Worm (Caenorhabditis elegans): ENCODE data around the gene Y47D3A.13.

The Y47D3A.13 gene

DNA sequence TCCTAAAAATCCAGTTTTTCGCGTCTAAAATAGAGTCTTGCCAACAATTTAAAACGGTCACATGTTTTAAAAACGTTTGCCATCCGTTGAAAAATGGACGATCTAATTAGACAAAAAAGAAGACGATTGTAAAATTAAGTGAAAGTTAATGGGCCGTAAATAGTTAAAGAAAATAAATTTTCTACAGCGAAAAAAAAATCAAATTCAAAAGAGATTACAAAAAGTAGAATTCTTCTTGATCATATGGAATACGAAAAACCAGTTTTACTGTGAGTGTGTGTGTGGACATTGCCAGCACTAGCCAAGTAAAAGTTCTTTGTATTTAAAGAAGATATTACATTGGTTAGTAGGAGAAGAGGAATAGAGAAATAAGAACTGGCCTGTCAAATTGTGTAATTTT lies 38.2 kb upstream of the Y47D3A.13 start:
- TF ChIP-seq drap-1 (GFP tag; optimal IDR thresholded peaks at IDR 0.05) (no peak), hlh-1 (tag; optimal IDR thresholded peaks at IDR 0.05) (no peak), elt-1 (tag; optimal IDR thresholded peaks at IDR 0.05; ENCODE audit: borderline replicate concordance, insufficient read depth) (no peak), ceh-39 (tag; optimal IDR thresholded peaks at IDR 0.05) (no peak), ham-2 (GFP tag; optimal IDR thresholded peaks at IDR 0.05) (no peak), snpc-4 (tag; optimal IDR thresholded peaks at IDR 0.05) (no peak), nhr-12 (tag; optimal IDR thresholded peaks at IDR 0.05) (no peak)

- TF ChIP-seq M03D4.4 (tag; optimal IDR thresholded peaks at IDR 0.05) (no peak), lin-32 (GFP tag; optimal IDR thresholded peaks at IDR 0.05) (no peak), sem-2 (GFP tag; optimal IDR thresholded peaks at IDR 0.05) (no peak), ham-2 (GFP tag; optimal IDR thresholded peaks at IDR 0.05) (no peak), nhr-2 (tag; optimal IDR thresholded peaks at IDR 0.05) (no peak), unc-39 (tag; optimal IDR thresholded peaks at IDR 0.05) (no peak), pha-4 (tag; optimal IDR thresholded peaks at IDR 0.05) (no peak), tbx-8 (GFP tag; optimal IDR thresholded peaks at IDR 0.05) (no peak), elt-1 (tag; optimal IDR thresholded peaks at IDR 0.05; ENCODE audit: borderline replicate concordance, insufficient read depth) (no peak)
Measured at ce11 chrIII:11255072-11255471, 31.2 kb upstream of the Y47D3A.13 start.

- no peak for TF ChIP-seq nhr-2 (tag; optimal IDR thresholded peaks at IDR 0.05)
- no peak for TF ChIP-seq zip-8 (tag; optimal IDR thresholded peaks at IDR 0.05)
- no peak for TF ChIP-seq mep-1 (tag; optimal IDR thresholded peaks at IDR 0.05)
- TF ChIP-seq M03D4.4 (tag; optimal IDR thresholded peaks at IDR 0.05) = no peak
- TF ChIP-seq mls-2 (tag; optimal IDR thresholded peaks at IDR 0.05) = no peak
- no peak for TF ChIP-seq hlh-1 (tag; optimal IDR thresholded peaks at IDR 0.05)
- TF ChIP-seq ham-2 (GFP tag; optimal IDR thresholded peaks at IDR 0.05) = no peak
- no peak for TF ChIP-seq ceh-43 (GFP tag; optimal IDR thresholded peaks at IDR 0.05)
- TF ChIP-seq cnd-1 (tag; optimal IDR thresholded peaks at IDR 0.05) = no peak
- no peak for TF ChIP-seq ztf-11 (tag; optimal IDR thresholded peaks at IDR 0.05)
- no peak for TF ChIP-seq drap-1 (GFP tag; optimal IDR thresholded peaks at IDR 0.05)
- TF ChIP-seq ces-1 (GFP tag; optimal IDR thresholded peaks at IDR 0.05) = no peak
- no peak for TF ChIP-seq lsy-2 (tag; optimal IDR thresholded peaks at IDR 0.05)
Measured at ce11 chrIII:11251718-11252441, 28.0 kb upstream of the Y47D3A.13 start, which contains the start of gene Y47D3A.32. Gene Y47D3A.32, plus strand, starts transcription at chrIII:11252391.

DNA sequence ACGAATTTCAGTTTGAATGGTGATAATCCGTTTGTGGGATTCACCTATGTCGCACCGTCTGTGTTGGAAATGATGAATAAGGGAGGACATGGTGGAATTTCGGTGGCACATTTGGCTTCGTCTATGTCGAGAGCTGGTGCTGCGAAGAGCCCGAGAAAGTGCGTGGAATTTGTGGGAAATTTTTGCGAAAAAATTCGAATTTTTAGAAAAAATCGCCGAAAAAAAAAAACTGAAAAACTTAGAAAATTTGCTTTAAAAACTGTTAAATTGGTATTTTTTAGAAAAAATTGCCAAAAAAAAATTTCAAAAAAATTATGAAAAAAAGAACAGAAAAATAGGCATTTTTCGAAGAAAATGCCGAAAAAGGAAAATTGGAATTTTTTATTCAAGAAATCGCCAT lies 25.0 kb upstream of the Y47D3A.13 start:
- TF ChIP-seq tbx-8 (GFP tag; optimal IDR thresholded peaks at IDR 0.05) (no peak), ceh-43 (GFP tag; optimal IDR thresholded peaks at IDR 0.05) (no peak)

ce11 chrIII:11246588-11246987 lies 22.7 kb upstream of the Y47D3A.13 start:
- TF ChIP-seq nhr-12 (tag; optimal IDR thresholded peaks at IDR 0.05) (no peak), mls-2 (tag; optimal IDR thresholded peaks at IDR 0.05) (no peak), ceh-43 (GFP tag; optimal IDR thresholded peaks at IDR 0.05) (no peak), bed-3 (GFP tag; optimal IDR thresholded peaks at IDR 0.05) (no peak), M03D4.4 (tag; optimal IDR thresholded peaks at IDR 0.05) (no peak), elt-1 (tag; optimal IDR thresholded peaks at IDR 0.05; ENCODE audit: borderline replicate concordance, insufficient read depth) (no peak), elt-3 (tag; optimal IDR thresholded peaks at IDR 0.05) (no peak), nhr-76 (tag; optimal IDR thresholded peaks at IDR 0.05) (no peak)

DNA sequence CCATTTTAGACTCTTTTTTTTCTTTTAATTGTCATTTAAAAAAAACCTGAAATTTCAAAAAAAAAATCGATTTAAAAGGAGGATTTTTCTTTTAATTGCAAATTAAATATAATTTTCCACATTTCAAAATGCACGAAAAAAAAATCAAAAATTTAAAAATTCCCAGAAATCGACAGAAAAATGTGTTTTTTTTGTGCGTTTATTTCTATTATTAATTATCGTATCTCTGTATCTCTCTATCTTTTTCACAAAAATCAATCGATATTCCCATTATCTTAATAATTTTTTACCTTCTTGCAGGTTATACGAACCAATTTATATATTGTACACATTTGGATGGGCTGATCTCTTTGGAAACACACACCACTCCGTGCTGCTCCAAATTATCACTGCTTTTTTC lies 20.9 kb upstream of the Y47D3A.13 start, which contains the start of gene rsks-1:
TSS of gene rsks-1 (plus strand) at position 301 of the 400 bp plus-strand sequence.
- no peak for TF ChIP-seq unc-62 (GFP tag; optimal IDR thresholded peaks at IDR 0.05)
- TF ChIP-seq drap-1 (GFP tag; optimal IDR thresholded peaks at IDR 0.05) = no peak
- TF ChIP-seq flh-1 (GFP tag; optimal IDR thresholded peaks at IDR 0.05) = no peak
- TF ChIP-seq lin-32 (GFP tag; optimal IDR thresholded peaks at IDR 0.05) = no peak
- TF ChIP-seq zip-8 (tag; optimal IDR thresholded peaks at IDR 0.05) = no peak
- TF ChIP-seq mab-5 (tag; optimal IDR thresholded peaks at IDR 0.05) = no peak
- no peak for TF ChIP-seq lin-13 (tag; optimal IDR thresholded peaks at IDR 0.05)
- TF ChIP-seq snpc-4 (tag; optimal IDR thresholded peaks at IDR 0.05) = no peak
- no peak for TF ChIP-seq nhr-28 (tag; optimal IDR thresholded peaks at IDR 0.05)
- TF ChIP-seq blmp-1 (tag; optimal IDR thresholded peaks at IDR 0.05) = no peak
- TF ChIP-seq cnd-1 (tag; optimal IDR thresholded peaks at IDR 0.05) = no peak
- TF ChIP-seq unc-120 (tag; optimal IDR thresholded peaks at IDR 0.05; ENCODE audit: poor library complexity, severe bottlenecking) = no peak
- TF ChIP-seq elt-1 (tag; optimal IDR thresholded peaks at IDR 0.05; ENCODE audit: borderline replicate concordance, insufficient read depth) = no peak
- TF ChIP-seq elt-3 (tag; optimal IDR thresholded peaks at IDR 0.05) = no peak
- TF ChIP-seq mep-1 (tag; optimal IDR thresholded peaks at IDR 0.05) = no peak
- TF ChIP-seq hlh-1 (tag; optimal IDR thresholded peaks at IDR 0.05) = no peak
- no peak for TF ChIP-seq unc-39 (tag; optimal IDR thresholded peaks at IDR 0.05)
- no peak for TF ChIP-seq ceh-39 (tag; optimal IDR thresholded peaks at IDR 0.05)
- TF ChIP-seq M03D4.4 (tag; optimal IDR thresholded peaks at IDR 0.05) = no peak
